Fruit fly (Drosophila melanogaster): ENCODE results near the gene Cdk2.

The Cdk2 gene

dm6 chr3R:20782104-20782654 is 46.8 kb downstream of the Cdk2 start (continued):
- TF ChIP-seq CG3919 (GFP tag; optimal IDR thresholded peaks at IDR 0.05) (peak; percentile 88), CG15336 (GFP tag; IDR thresholded peaks at IDR 0.05) (peak; percentile 81), Eip78C (GFP tag) (peak; percentile 94), CG10669 (GFP tag; optimal IDR thresholded peaks at IDR 0.05) (peak; percentile 91), Sox14 (GFP tag; optimal IDR thresholded peaks at IDR 0.05) (peak; percentile 78), dsx (GFP tag; optimal IDR thresholded peaks at IDR 0.05; ENCODE audit: poor library complexity, severe bottlenecking) (peak; percentile 89), acj6 (GFP tag; optimal IDR thresholded peaks at IDR 0.05) (peak; percentile 92), Gug (GFP tag; IDR thresholded peaks at IDR 0.05) (peak; percentile 85), Ets21C (GFP tag; optimal IDR thresholded peaks at IDR 0.05) (peak; percentile 59), CG8119 (GFP tag; IDR thresholded peaks at IDR 0.05) (peak; percentile 80), Eip93F (GFP tag; optimal IDR thresholded peaks at IDR 0.05) (peak; percentile 19), CG34406 (GFP tag; optimal IDR thresholded peaks at IDR 0.05) (peak; percentile 87), fd85E (GFP tag; optimal IDR thresholded peaks at IDR 0.05) (no peak), topi (GFP tag; optimal IDR thresholded peaks at IDR 0.05) (peak; percentile 75), CG6792 (GFP tag; optimal IDR thresholded peaks at IDR 0.05) (peak; percentile 86), ss (GFP tag; optimal IDR thresholded peaks at IDR 0.05) (peak; percentile 85 to 87), CG11762 (GFP tag; optimal IDR thresholded peaks at IDR 0.05; ENCODE audit: insufficient read depth) (peak; percentile 79), OdsH (GFP tag; optimal IDR thresholded peaks at IDR 0.05) (peak; percentile 92), CG11294 (GFP tag; IDR thresholded peaks at IDR 0.05) (peak; percentile 75), CG6854 (GFP tag; optimal IDR thresholded peaks at IDR 0.05) (peak; percentile 29), CG11902 (GFP tag; optimal IDR thresholded peaks at IDR 0.05) (peak; percentile 70), CG6163 (GFP tag; IDR thresholded peaks at IDR 0.05) (peak; percentile 88), achi (GFP tag; optimal IDR thresholded peaks at IDR 0.05) (peak; percentile 91), CG10631 (GFP tag; optimal IDR thresholded peaks at IDR 0.05) (peak; percentile 96), CG1621 (tag; optimal IDR thresholded peaks at IDR 0.05) (peak; percentile 78), svp (GFP tag) (peak; percentile 70), Ets96B (tag; optimal IDR thresholded peaks at IDR 0.05) (peak; percentile 94), esn (GFP tag; optimal IDR thresholded peaks at IDR 0.05) (peak; percentile 87)

- TF ChIP-seq CG6163 (GFP tag; IDR thresholded peaks at IDR 0.05), result peak; percentile 87
- no peak for TF ChIP-seq CG6276 (GFP tag; optimal IDR thresholded peaks at IDR 0.05)
- peak; percentile 84 for TF ChIP-seq Eip93F (GFP tag; optimal IDR thresholded peaks at IDR 0.05)
- no peak for TF ChIP-seq CG8319 (GFP tag; optimal IDR thresholded peaks at IDR 0.05)
- peak; percentile 93 for TF ChIP-seq fd85E (GFP tag; optimal IDR thresholded peaks at IDR 0.05)
- TF ChIP-seq dac (GFP tag; optimal IDR thresholded peaks at IDR 0.05), result no peak
- TF ChIP-seq esn (GFP tag; optimal IDR thresholded peaks at IDR 0.05), result no peak
- no peak for TF ChIP-seq Blimp-1 (GFP tag; optimal IDR thresholded peaks at IDR 0.05)
- TF ChIP-seq CG6854 (GFP tag; optimal IDR thresholded peaks at IDR 0.05), result peak; percentile 83
- TF ChIP-seq Sox14 (GFP tag; optimal IDR thresholded peaks at IDR 0.05), result no peak
- peak; percentile 44 for TF ChIP-seq Eip78C (GFP tag)
- no peak for TF ChIP-seq Hr4 (GFP tag; optimal IDR thresholded peaks at IDR 0.05)
- no peak for TF ChIP-seq acj6 (GFP tag; optimal IDR thresholded peaks at IDR 0.05)
- TF ChIP-seq CG3032 (tag; optimal IDR thresholded peaks at IDR 0.05), result no peak
- TF ChIP-seq Hr39 (GFP tag; optimal IDR thresholded peaks at IDR 0.05), result no peak
- peak; percentile 43 for TF ChIP-seq Sox102F (GFP tag; optimal IDR thresholded peaks at IDR 0.05)
- no peak for TF ChIP-seq salr (GFP tag; optimal IDR thresholded peaks at IDR 0.05)
- no peak for TF ChIP-seq Smox (GFP tag; optimal IDR thresholded peaks at IDR 0.05)
- no peak for TF ChIP-seq OdsH (GFP tag; optimal IDR thresholded peaks at IDR 0.05)
- no peak for TF ChIP-seq CG3919 (GFP tag; optimal IDR thresholded peaks at IDR 0.05)
- peak; percentile 11 for TF ChIP-seq topi (GFP tag; optimal IDR thresholded peaks at IDR 0.05)
- peak; percentile 53 for TF ChIP-seq vri (GFP tag; optimal IDR thresholded peaks at IDR 0.05)
- TF ChIP-seq fd59A (GFP tag; optimal IDR thresholded peaks at IDR 0.05), result no peak
- TF ChIP-seq CG4318 (GFP tag; optimal IDR thresholded peaks at IDR 0.05), result no peak
- TF ChIP-seq CG15336 (GFP tag; IDR thresholded peaks at IDR 0.05), result peak; percentile 82
- no peak for TF ChIP-seq lz (GFP tag; optimal IDR thresholded peaks at IDR 0.05)
- no peak for TF ChIP-seq Ets21C (GFP tag; optimal IDR thresholded peaks at IDR 0.05)
- no peak for TF ChIP-seq achi (GFP tag; optimal IDR thresholded peaks at IDR 0.05)
- TF ChIP-seq Sox15 (GFP tag; optimal IDR thresholded peaks at IDR 0.05), result no peak
- peak; percentile 45; the same call in 1 of the 2 replicates for TF ChIP-seq Gug (GFP tag; IDR thresholded peaks at IDR 0.05)
- TF ChIP-seq CG10631 (GFP tag; optimal IDR thresholded peaks at IDR 0.05), result no peak
- TF ChIP-seq Lpt (GFP tag; optimal IDR thresholded peaks at IDR 0.05), result no peak
- TF ChIP-seq Ets96B (tag; optimal IDR thresholded peaks at IDR 0.05), result peak; percentile 21
- TF ChIP-seq Met (GFP tag; optimal IDR thresholded peaks at IDR 0.05), result no peak
- TF ChIP-seq pdm3 (GFP tag; optimal IDR thresholded peaks at IDR 0.05), result no peak
- TF ChIP-seq CG8632 (GFP tag; optimal IDR thresholded peaks at IDR 0.05), result no peak
- TF ChIP-seq CG11902 (GFP tag; optimal IDR thresholded peaks at IDR 0.05), result no peak
- no peak for TF ChIP-seq CG11762 (GFP tag; optimal IDR thresholded peaks at IDR 0.05; ENCODE audit: insufficient read depth)
Observed at dm6 chr3R:20782655-20783105, 47.3 kb downstream of the Cdk2 start.

All from whole organism, prepupa.